Worm (Caenorhabditis elegans) whole organism, L1 larva: ENCODE results near the gene Y57A10A.29.
A peak's percentile ranks its signal among the peaks of the same experiment; 100 is the strongest.

Experiments used
- Y116A8C.19 ChIP-seq: sonication (generic microtip); optimal IDR thresholded peaks from 2 replicates; lab custom pipeline; 2016; ENCODE audit warnings: missing compliant biosample characterization, missing genetic modification characterization, borderline replicate concordance
- aha-1 ChIP-seq: fragments of 150-350 bp; optimal IDR thresholded peaks from 2 replicates; lab custom pipeline; 2014; ENCODE audit warnings: missing biosample characterization, missing genetic modification characterization
- aly-2 ChIP-seq: fragments of 150-350 bp; optimal IDR thresholded peaks from 2 replicates; lab custom pipeline; 2014; ENCODE audit warnings: missing biosample characterization, missing genetic modification characterization
- ceh-63 ChIP-seq: fragments of 200-800 bp; sonication (Bioruptor generic); optimal IDR thresholded peaks from 2 replicates; lab custom pipeline; 2018; ENCODE audit warnings: mild to moderate bottlenecking, missing genetic modification characterization, missing compliant biosample characterization
- ceh-8 ChIP-seq: fragments of 200-800 bp; sonication (Bioruptor generic); optimal IDR thresholded peaks from 2 replicates; lab custom pipeline; 2018; ENCODE audit warnings: mild to moderate bottlenecking, missing genetic modification characterization, moderate library complexity, missing compliant biosample characterization
- dpl-1 ChIP-seq, 3 experiments: fragments of 150-350 bp in 2 of 3; sonication (generic microtip) in 1 of 3; optimal IDR thresholded peaks; 2 replicates each; lab custom pipeline; 2014 to 2017; ENCODE audit warnings: missing biosample characterization in 3 of 3, missing genetic modification characterization in 3 of 3, missing genetic modification reagents in 3 of 3
- efl-1 ChIP-seq, 4 experiments: fragments of 150-350 bp; optimal IDR thresholded peaks in 3 of 4; peaks in 1 of 4; 1 replicate in 1 of 4; 2 replicates in 3 of 4; lab custom pipeline; 2014; ENCODE audit warnings: missing biosample characterization in 2 of 4, missing genetic modification characterization in 2 of 4, missing genetic modification reagents in 2 of 4
- elt-3 ChIP-seq, 6 experiments: fragments of 150-350 bp in 1 of 6; sonication (generic microtip); optimal IDR thresholded peaks; 2 replicates each; lab custom pipeline; 2017 to 2018; ENCODE audit warnings: missing biosample characterization in 6 of 6, missing genetic modification characterization in 6 of 6, inconsistent platforms in 1 of 6
- fkh-10 ChIP-seq: sonication (generic microtip); optimal IDR thresholded peaks from 2 replicates; lab custom pipeline; 2017; ENCODE audit warnings: missing biosample characterization, missing genetic modification reagents, missing genetic modification characterization
- fkh-4 ChIP-seq: sonication (generic microtip); optimal IDR thresholded peaks from 2 replicates; lab custom pipeline; 2016; ENCODE audit warnings: missing compliant biosample characterization, missing genetic modification characterization, borderline replicate concordance
- hlh-17 ChIP-seq: fragments of 200-800 bp; sonication (Bioruptor generic); optimal IDR thresholded peaks from 2 replicates; lab custom pipeline; 2018; ENCODE audit warnings: missing genetic modification characterization, mild to moderate bottlenecking, missing compliant biosample characterization, moderate library complexity, borderline replicate concordance
- lin-13 ChIP-seq: fragments of 150-350 bp; optimal IDR thresholded peaks from 2 replicates; lab custom pipeline; 2014; ENCODE audit warnings: missing biosample characterization, missing genetic modification reagents, missing genetic modification characterization
- lin-39 ChIP-seq: fragments of 150-350 bp; optimal IDR thresholded peaks from 2 replicates; lab custom pipeline; 2014; ENCODE audit warnings: missing biosample characterization, missing genetic modification reagents, missing genetic modification characterization
- lsy-2 ChIP-seq, 2 experiments: fragments of 150-350 bp; optimal IDR thresholded peaks; 2 replicates each; lab custom pipeline; 2014; ENCODE audit warnings: missing biosample characterization in 2 of 2, missing genetic modification characterization in 2 of 2
- mab-9 ChIP-seq: fragments of 200-800 bp; sonication (Bioruptor generic); IDR thresholded peaks from 2 replicates; pipeline ENCODE4 v1.3.6; 2022; ENCODE audit warnings: missing genetic modification reagents, missing genetic modification characterization, missing compliant biosample characterization
- mef-2 ChIP-seq: fragments of 150-350 bp; optimal IDR thresholded peaks from 2 replicates; lab custom pipeline; 2014; ENCODE audit warnings: missing biosample characterization, missing genetic modification characterization
- nhr-11 ChIP-seq: fragments of 150-350 bp; optimal IDR thresholded peaks from 2 replicates; lab custom pipeline; 2014; ENCODE audit warnings: missing biosample characterization, missing genetic modification characterization
- nhr-12 ChIP-seq: sonication (generic microtip); optimal IDR thresholded peaks from 2 replicates; lab custom pipeline; 2017; ENCODE audit warnings: missing biosample characterization, missing genetic modification characterization
- nhr-20 ChIP-seq: sonication (generic microtip); optimal IDR thresholded peaks from 2 replicates; lab custom pipeline; 2016; ENCODE audit warnings: mild to moderate bottlenecking, missing genetic modification characterization, missing compliant biosample characterization
- nhr-28 ChIP-seq: fragments of 150-350 bp; optimal IDR thresholded peaks from 2 replicates; lab custom pipeline; 2014; ENCODE audit warnings: missing biosample characterization, missing genetic modification characterization
- nhr-71 ChIP-seq: sonication (generic microtip); optimal IDR thresholded peaks from 2 replicates; lab custom pipeline; 2016; ENCODE audit warnings: mild to moderate bottlenecking, missing genetic modification characterization, moderate library complexity, missing compliant biosample characterization
- nhr-85 ChIP-seq: sonication (generic microtip); peaks from one replicate; lab custom pipeline; 2016; ENCODE audit warnings: missing genetic modification characterization, inconsistent platforms, missing compliant biosample characterization
- nhr-90 ChIP-seq: sonication (generic microtip); optimal IDR thresholded peaks from 2 replicates; lab custom pipeline; 2016; ENCODE audit warnings: mild to moderate bottlenecking, missing genetic modification characterization, missing compliant biosample characterization; ENCODE audit not compliant: poor library complexity
- pax-3 ChIP-seq: fragments of 200-800 bp; sonication (Bioruptor generic); optimal IDR thresholded peaks from 2 replicates; lab custom pipeline; 2018; ENCODE audit warnings: mild to moderate bottlenecking, missing genetic modification characterization, moderate library complexity, missing compliant biosample characterization
- pqm-1 ChIP-seq: sonication (generic microtip); optimal IDR thresholded peaks from 3 replicates; lab custom pipeline; 2017; ENCODE audit warnings: missing biosample characterization, missing genetic modification characterization
- snpc-4 ChIP-seq: fragments of 150-350 bp; optimal IDR thresholded peaks from 2 replicates; lab custom pipeline; 2014; ENCODE audit warnings: missing biosample characterization, missing genetic modification characterization
- snu-23 ChIP-seq: sonication (generic microtip); optimal IDR thresholded peaks from 2 replicates; lab custom pipeline; 2016; ENCODE audit warnings: missing genetic modification characterization, missing compliant biosample characterization
- sptf-1 ChIP-seq: fragments of 150-350 bp; optimal IDR thresholded peaks from 2 replicates; lab custom pipeline; 2014; ENCODE audit warnings: missing biosample characterization, missing genetic modification characterization
- sup-37 ChIP-seq: fragments of 200-800 bp; sonication (Bioruptor generic); optimal IDR thresholded peaks from 2 replicates; lab custom pipeline; 2018; ENCODE audit warnings: mild to moderate bottlenecking, missing genetic modification characterization, missing compliant biosample characterization
- tbx-2 ChIP-seq: sonication (generic microtip); optimal IDR thresholded peaks from 2 replicates; lab custom pipeline; 2016; ENCODE audit warnings: missing genetic modification characterization, missing compliant biosample characterization
- unc-130 ChIP-seq: fragments of 150-350 bp; optimal IDR thresholded peaks from 2 replicates; lab custom pipeline; 2017; ENCODE audit warnings: missing biosample characterization, missing genetic modification characterization, inconsistent platforms
- unc-30 ChIP-seq: sonication (generic microtip); optimal IDR thresholded peaks from 2 replicates; lab custom pipeline; 2017; ENCODE audit warnings: missing biosample characterization, missing genetic modification characterization

The Y57A10A.29 gene

DNA sequence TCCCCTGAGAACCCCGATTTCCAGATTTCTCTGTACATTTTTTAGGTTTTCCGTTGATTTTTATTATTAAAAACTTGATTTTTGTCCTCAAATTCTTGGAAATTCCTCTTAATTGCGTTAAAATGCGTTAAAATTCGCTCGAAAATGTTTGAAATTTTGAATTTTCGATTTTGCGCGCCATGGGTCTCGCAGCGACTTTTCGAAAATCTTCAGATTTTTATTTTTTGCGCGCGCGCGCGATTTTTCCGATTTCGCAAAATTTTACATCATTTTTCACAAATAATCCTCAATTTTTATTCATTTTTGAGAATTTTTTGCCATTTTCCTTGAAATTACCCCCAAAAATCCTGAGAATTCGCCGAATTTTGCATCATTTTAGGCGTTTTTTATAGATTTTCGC lies 4.7 kb downstream of the Y57A10A.29 start:
- no peak for TF ChIP-seq nhr-20 (tag; lab: Kevin White, UChicago)
- TF ChIP-seq dpl-1 (GFP tag; optimal IDR thresholded peaks at IDR 0.05; lab: Kevin White, UChicago) = peak in 1 of 3 experiments; percentile 20
- TF ChIP-seq nhr-85 (tag; lab: Kevin White, UChicago) = no peak
- TF ChIP-seq efl-1 (optimal IDR thresholded peaks at IDR 0.05; lab: Kevin White, UChicago) = peak in 1 of 2 experiments; percentile 59
- TF ChIP-seq efl-1 (GFP tag; optimal IDR thresholded peaks at IDR 0.05 in 1 of 2; lab: Kevin White, UChicago) = no peak
- no peak for TF ChIP-seq unc-130 (tag; lab: Kevin White, UChicago)

ce11 chrII:12289085-12289484 lies 9.7 kb downstream of the Y57A10A.29 start, which contains the start of gene Y57A10A.31:
TSS of gene Y57A10A.31 (plus strand) at chrII:12289385.
- TF ChIP-seq nhr-12 (tag; lab: Kevin White, UChicago) = no peak
- TF ChIP-seq efl-1 (optimal IDR thresholded peaks at IDR 0.05; lab: Kevin White, UChicago) = no peak
- TF ChIP-seq efl-1 (GFP tag; optimal IDR thresholded peaks at IDR 0.05 in 1 of 2; lab: Kevin White, UChicago) = peak in 1 of 2 experiments; percentile 41

ce11 chrII:12296591-12296990 lies 17.2 kb downstream of the Y57A10A.29 start:
- TF ChIP-seq efl-1 (optimal IDR thresholded peaks at IDR 0.05; lab: Kevin White, UChicago) (no peak), efl-1 (GFP tag; optimal IDR thresholded peaks at IDR 0.05 in 1 of 2; lab: Kevin White, UChicago) (peak in 1 of 2 experiments; percentile 55), nhr-85 (tag; lab: Kevin White, UChicago) (peak; percentile 3), pqm-1 (tag; lab: Kevin White, UChicago) (no peak), dpl-1 (GFP tag; optimal IDR thresholded peaks at IDR 0.05; lab: Kevin White, UChicago) (no peak)

ce11 chrII:12300680-12301079 lies 21.3 kb downstream of the Y57A10A.29 start:
- TF ChIP-seq mef-2 (no peak), lin-13 (GFP tag; lab: Kevin White, UChicago) (no peak), fkh-4 (no peak), sup-37 (GFP tag; lab: Kevin White, UChicago) (no peak), nhr-28 (no peak), tbx-2 (tag; lab: Kevin White, UChicago) (no peak), nhr-12 (tag; lab: Kevin White, UChicago) (no peak), snu-23 (GFP tag; lab: Kevin White, UChicago) (no peak), unc-130 (tag; lab: Kevin White, UChicago) (no peak), mab-9 (GFP tag; lab: Robert Waterston, UW) (no peak), lsy-2 (tag; optimal IDR thresholded peaks at IDR 0.05; lab: Kevin White, UChicago) (no peak), ceh-8 (no peak), nhr-90 (tag; lab: Kevin White, UChicago) (no peak), hlh-17 (GFP tag; lab: Kevin White, UChicago) (no peak), nhr-71 (no peak), lin-39 (tag; lab: Kevin White, UChicago) (no peak), pax-3 (tag; lab: Kevin White, UChicago) (no peak)

ce11 chrII:12301233-12301632 lies 21.9 kb downstream of the Y57A10A.29 start:
- no peak for TF ChIP-seq nhr-11 (tag; lab: Kevin White, UChicago)
- TF ChIP-seq aly-2 (tag; lab: Kevin White, UChicago) = no peak
- TF ChIP-seq sup-37 (GFP tag; lab: Kevin White, UChicago) = no peak
- no peak for TF ChIP-seq snpc-4 (tag; lab: Kevin White, UChicago)
- no peak for TF ChIP-seq sptf-1
- TF ChIP-seq ceh-63 (GFP tag; lab: Kevin White, UChicago) = no peak
- TF ChIP-seq elt-3 (tag; optimal IDR thresholded peaks at IDR 0.05; lab: Kevin White, UChicago) = no peak

ce11 chrII:12302354-12302753 lies 23.0 kb downstream of the Y57A10A.29 start, which contains the start of gene C50E10.1:
TSS of gene C50E10.1 (minus strand) at chrII:12302454.
- no peak for TF ChIP-seq aha-1 (tag; lab: Kevin White, UChicago)
- TF ChIP-seq unc-30 (tag; lab: Kevin White, UChicago) = no peak
- no peak for TF ChIP-seq fkh-10 (GFP tag; lab: Kevin White, UChicago)
- no peak for TF ChIP-seq Y116A8C.19 (tag; lab: Kevin White, UChicago)
